Fruit fly (Drosophila melanogaster) whole organism, prepupa: ENCODE results near the gene CG17292.
A peak's percentile ranks its signal among the peaks of the same experiment; 100 is the strongest.

ENCODE experiments used
- CG11294 ChIP-seq: fragments of 200-800 bp; sonication (Bioruptor generic); IDR thresholded peaks from 2 replicates; pipeline ENCODE4 v1.3.6; 2022; ENCODE audit warnings: missing biosample characterization, missing genetic modification characterization
- CG16779 ChIP-seq: fragments of 200-800 bp; sonication (Bioruptor generic); optimal IDR thresholded peaks from 3 replicates; lab custom pipeline; 2017; ENCODE audit warnings: missing biosample characterization, mild to moderate bottlenecking, missing genetic modification characterization
- CG34406 ChIP-seq: fragments of 200-800 bp; sonication (Bioruptor generic); optimal IDR thresholded peaks from 3 replicates; lab custom pipeline; 2016; ENCODE audit warnings: missing biosample characterization, missing genetic modification characterization
- CG3919 ChIP-seq: fragments of 200-800 bp; sonication (Bioruptor generic); optimal IDR thresholded peaks from 3 replicates; lab custom pipeline; 2016; ENCODE audit warnings: missing biosample characterization, missing genetic modification characterization
- CG4318 ChIP-seq: fragments of 200-800 bp; sonication (Bioruptor generic); optimal IDR thresholded peaks from 3 replicates; lab custom pipeline; 2017; ENCODE audit warnings: missing biosample characterization, mild to moderate bottlenecking, missing genetic modification characterization
- CG6163 ChIP-seq: fragments of 200-800 bp; sonication (Bioruptor generic); IDR thresholded peaks from 3 replicates; pipeline ENCODE4 v1.3.6; 2022; ENCODE audit warnings: missing biosample characterization, missing genetic modification characterization
- CG6276 ChIP-seq: fragments of 200-800 bp; sonication (Bioruptor generic); optimal IDR thresholded peaks from 2 replicates; lab custom pipeline; 2017; ENCODE audit warnings: missing biosample characterization, mild to moderate bottlenecking, missing genetic modification characterization
- CG6792 ChIP-seq: fragments of 200-800 bp; sonication (Bioruptor generic); optimal IDR thresholded peaks from 3 replicates; lab custom pipeline; 2016; ENCODE audit warnings: missing biosample characterization, missing genetic modification characterization
- CG6808 ChIP-seq: fragments of 200-800 bp; sonication (Bioruptor generic); optimal IDR thresholded peaks from 3 replicates; lab custom pipeline; 2017; ENCODE audit warnings: missing biosample characterization, missing genetic modification characterization, mild to moderate bottlenecking, moderate library complexity, missing genetic modification reagents
- CG9139 ChIP-seq: fragments of 200-800 bp; sonication (Bioruptor generic); optimal IDR thresholded peaks from 3 replicates; lab custom pipeline; 2017; ENCODE audit warnings: missing biosample characterization, mild to moderate bottlenecking, missing genetic modification characterization
- Eip75B ChIP-seq: fragments of 200-800 bp; sonication (Bioruptor generic); optimal IDR thresholded peaks from 3 replicates; lab custom pipeline; 2016; ENCODE audit warnings: missing biosample characterization, missing genetic modification characterization
- Eip78C ChIP-seq: fragments of 200-800 bp; sonication (Bioruptor generic); peaks from one replicate; lab custom pipeline; 2016; ENCODE audit warnings: missing biosample characterization, missing genetic modification characterization
- Ets21C ChIP-seq: fragments of 200-800 bp; sonication (Bioruptor generic); optimal IDR thresholded peaks from 3 replicates; lab custom pipeline; 2016; ENCODE audit warnings: missing biosample characterization, missing genetic modification characterization
- Ets96B ChIP-seq: fragments of 200-800 bp; optimal IDR thresholded peaks from 2 replicates; lab custom pipeline; 2019; ENCODE audit warnings: missing biosample characterization, mild to moderate bottlenecking, missing genetic modification characterization, moderate library complexity
- Hr38 ChIP-seq: sonication (Bioruptor generic); optimal IDR thresholded peaks from 2 replicates; lab custom pipeline; 2016; ENCODE audit warnings: missing biosample characterization, missing genetic modification characterization
- Hr39 ChIP-seq: fragments of 200-800 bp; sonication (Bioruptor generic); optimal IDR thresholded peaks from 2 replicates; lab custom pipeline; 2016; ENCODE audit warnings: missing biosample characterization, missing genetic modification characterization
- Met ChIP-seq: fragments of 200-800 bp; sonication (Bioruptor generic); optimal IDR thresholded peaks from 3 replicates; lab custom pipeline; 2016; ENCODE audit warnings: missing biosample characterization, missing genetic modification characterization
- OdsH ChIP-seq: fragments of 200-800 bp; sonication (Bioruptor generic); optimal IDR thresholded peaks from 3 replicates; lab custom pipeline; 2016; ENCODE audit warnings: missing biosample characterization, missing genetic modification characterization
- Smox ChIP-seq: fragments of 200-800 bp; sonication (Bioruptor generic); optimal IDR thresholded peaks from 3 replicates; lab custom pipeline; 2016; ENCODE audit warnings: missing biosample characterization, missing genetic modification characterization
- Sox102F ChIP-seq: fragments of 200-800 bp; sonication (Bioruptor generic); optimal IDR thresholded peaks from 2 replicates; lab custom pipeline; 2016; ENCODE audit warnings: missing biosample characterization, mild to moderate bottlenecking, missing genetic modification characterization
- Sox15 ChIP-seq: fragments of 200-800 bp; sonication (Bioruptor generic); optimal IDR thresholded peaks from 3 replicates; lab custom pipeline; 2016; ENCODE audit warnings: missing biosample characterization, missing genetic modification characterization
- achi ChIP-seq: fragments of 200-800 bp; sonication (Bioruptor generic); optimal IDR thresholded peaks from 3 replicates; lab custom pipeline; 2016; ENCODE audit warnings: missing biosample characterization, missing genetic modification characterization
- dsx ChIP-seq: fragments of 200-800 bp; optimal IDR thresholded peaks from 3 replicates; lab custom pipeline; 2019; ENCODE audit warnings: missing biosample characterization, mild to moderate bottlenecking, missing genetic modification characterization, moderate library complexity; ENCODE audit not compliant: poor library complexity, severe bottlenecking
- eg ChIP-seq: fragments of 200-800 bp; sonication (Bioruptor generic); IDR thresholded peaks from 3 replicates; pipeline ENCODE4 v1.3.6; 2022; ENCODE audit warnings: missing biosample characterization, missing genetic modification characterization
- fd85E ChIP-seq: fragments of 200-800 bp; sonication (Bioruptor generic); optimal IDR thresholded peaks from 3 replicates; lab custom pipeline; 2016; ENCODE audit warnings: missing biosample characterization, missing genetic modification characterization
- pdm3 ChIP-seq: fragments of 200-800 bp; sonication (Bioruptor generic); optimal IDR thresholded peaks from 3 replicates; lab custom pipeline; 2016; ENCODE audit warnings: missing biosample characterization, missing genetic modification characterization
- ss ChIP-seq, 2 experiments: fragments of 200-800 bp; sonication (Bioruptor generic); optimal IDR thresholded peaks; 2 replicates in 1 of 2; 3 replicates in 1 of 2; lab custom pipeline; 2017 to 2018; ENCODE audit warnings: mild to moderate bottlenecking in 2 of 2, missing biosample characterization in 2 of 2, missing genetic modification characterization in 2 of 2, moderate library complexity in 1 of 2
- svp ChIP-seq: fragments of 200-800 bp; sonication (Bioruptor generic); peaks from one replicate; lab custom pipeline; 2016; ENCODE audit warnings: missing biosample characterization, missing genetic modification characterization
- topi ChIP-seq: fragments of 200-800 bp; sonication (Bioruptor generic); optimal IDR thresholded peaks from 3 replicates; lab custom pipeline; 2016; ENCODE audit warnings: missing biosample characterization, missing genetic modification characterization
- vri ChIP-seq: fragments of 200-800 bp; sonication (Bioruptor generic); optimal IDR thresholded peaks from 3 replicates; lab custom pipeline; 2016; ENCODE audit warnings: missing biosample characterization, mild to moderate bottlenecking, missing genetic modification characterization

CG17292 gene

dm6 chr2L:8327272-8327555 is 43.0 kb upstream of the CG17292 start, which contains the start of gene CG14275:
Gene CG14275 (plus strand): TSS chr2L:8327456.
- TF ChIP-seq Ets96B: no peak
- TF ChIP-seq CG11294 (GFP tag; lab: Robert Waterston, UW): no peak
- no peak for TF ChIP-seq achi (GFP tag; lab: Kevin White, UChicago)
- no peak for TF ChIP-seq CG9139
- no peak for TF ChIP-seq topi (GFP tag; lab: Kevin White, UChicago)
- TF ChIP-seq Smox (GFP tag; lab: Kevin White, UChicago): no peak
- TF ChIP-seq Eip75B: no peak

- TF ChIP-seq CG6792 (GFP tag; lab: Kevin White, UChicago) (no peak), svp (GFP tag; lab: Kevin White, UChicago) (peak; percentile 3), CG4318 (GFP tag; lab: Kevin White, UChicago) (no peak)
These were observed 42.4 kb upstream of the CG17292 start for dm6 chr2L:8327783-8328327.

- TF ChIP-seq CG6163 (GFP tag; lab: Robert Waterston, UW) (no peak), CG6276 (GFP tag; lab: Kevin White, UChicago) (no peak), Ets96B (no peak), Eip78C (GFP tag; lab: Kevin White, UChicago) (peak; percentile 33), Ets21C (GFP tag; lab: Kevin White, UChicago) (no peak), eg (GFP tag; lab: Robert Waterston, UW) (no peak), Eip75B (no peak), fd85E (no peak), ss (GFP tag; optimal IDR thresholded peaks at IDR 0.05; lab: Kevin White, UChicago) (no peak), CG4318 (GFP tag; lab: Kevin White, UChicago) (no peak), svp (GFP tag; lab: Kevin White, UChicago) (peak; percentile 2), CG34406 (no peak), CG6808 (GFP tag; lab: Kevin White, UChicago) (no peak), CG16779 (no peak)
These were observed 41.6 kb upstream of the CG17292 start for dm6 chr2L:8328526-8329097.

dm6 chr2L:8333185-8333584 is 37.1 kb upstream of the CG17292 start:
- TF ChIP-seq Hr39 (no peak), pdm3 (GFP tag; lab: Kevin White, UChicago) (no peak), dsx (GFP tag; lab: Kevin White, UChicago) (no peak)
- TF ChIP-seq, all 60 proteins: peak for 0

- TF ChIP-seq OdsH (GFP tag; lab: Kevin White, UChicago): no peak
- TF ChIP-seq Hr38 (GFP tag; lab: Kevin White, UChicago): no peak
- no peak for TF ChIP-seq Met (GFP tag; lab: Kevin White, UChicago)
- TF ChIP-seq CG6163 (GFP tag; lab: Robert Waterston, UW): no peak
- no peak for TF ChIP-seq Eip78C (GFP tag; lab: Kevin White, UChicago)
- no peak for TF ChIP-seq Sox15 (GFP tag; lab: Kevin White, UChicago)
These were observed 36.6 kb upstream of the CG17292 start for dm6 chr2L:8333624-8334023.

- no peak for TF ChIP-seq Sox102F (GFP tag; lab: Kevin White, UChicago)
- peak; percentile 73 for TF ChIP-seq Eip78C (GFP tag; lab: Kevin White, UChicago)
- TF ChIP-seq Smox (GFP tag; lab: Kevin White, UChicago): no peak
- 0 out of 3 replicates have a peak, but pooled peaks have one; percentile 23 for TF ChIP-seq CG6163 (GFP tag; lab: Robert Waterston, UW)
- TF ChIP-seq OdsH (GFP tag; lab: Kevin White, UChicago): peak; percentile 15
- no peak for TF ChIP-seq vri
- peak; percentile 6 for TF ChIP-seq CG3919
- peak; percentile 7 for TF ChIP-seq achi (GFP tag; lab: Kevin White, UChicago)
- TF ChIP-seq, all 60 proteins: peak for 5
These were observed 35.5 kb upstream of the CG17292 start for dm6 chr2L:8334705-8335104.
